Fruit fly (Drosophila melanogaster) S2 (cell line): ENCODE data around the gene Tbc1d8-9.

ENCODE experiments used
- CG8478 ChIP-seq: fragments of >200 bp; optimal IDR thresholded peaks from 2 replicates; lab custom pipeline; 2018
- CTCF ChIP-seq, 2 experiments: fragments of >200 bp; optimal IDR thresholded peaks; 2 replicates each; lab custom pipeline; 2018

DNA sequence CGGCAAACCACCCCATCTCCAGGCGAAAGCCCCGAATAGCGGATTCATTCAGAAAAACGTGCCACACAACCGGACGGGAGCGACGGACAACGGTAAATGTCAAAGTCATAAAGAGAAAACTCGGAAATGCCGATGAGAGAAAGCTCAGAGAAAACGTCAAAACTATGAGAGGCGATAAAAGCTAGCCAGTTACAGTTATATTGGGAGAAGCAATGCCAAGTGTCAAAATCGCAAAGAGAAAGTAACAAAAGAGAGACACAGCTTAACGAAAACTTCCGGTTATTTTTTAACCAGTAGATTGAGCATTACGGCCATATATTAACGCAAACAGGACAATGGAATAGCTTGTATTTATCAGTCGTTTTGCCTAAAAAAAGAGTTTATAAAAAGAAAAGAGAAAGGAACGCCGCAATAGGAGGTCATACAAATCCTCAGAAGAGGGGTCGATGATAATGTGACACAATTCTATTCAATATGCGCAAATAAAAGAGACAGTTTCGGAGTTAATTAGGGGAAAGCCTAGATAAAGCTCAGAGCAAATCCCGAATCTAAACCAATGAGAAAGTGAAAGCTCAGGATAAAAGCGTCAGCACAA is 24.1 kb downstream of the Tbc1d8-9 start:
- TF ChIP-seq CG8478 (lab: Kevin White, UChicago) (no peak), CTCF (optimal IDR thresholded peaks at IDR 0.05; lab: Kevin White, UChicago) (no peak)
